Fruit fly (Drosophila melanogaster) whole organism, embryonic: ENCODE data around the gene Cdk1.

Source experiments
- Atf6 ChIP-seq: fragments of 200-800 bp; sonication (Bioruptor generic); IDR thresholded peaks from 2 replicates; pipeline ENCODE4 v1.3.6; 2022; ENCODE audit warnings: missing biosample characterization, missing genetic modification characterization
- BtbVII ChIP-seq: fragments of 200-800 bp; sonication (Bioruptor generic); optimal IDR thresholded peaks from 3 replicates; lab custom pipeline; 2017; ENCODE audit warnings: missing biosample characterization, mild to moderate bottlenecking, missing genetic modification characterization
- CG10267 ChIP-seq: fragments of 200-800 bp; sonication (Bioruptor generic); optimal IDR thresholded peaks from 2 replicates; lab custom pipeline; 2018; ENCODE audit warnings: missing biosample characterization, mild to moderate bottlenecking, missing genetic modification characterization, moderate library complexity
- CG11398 ChIP-seq: fragments of 200-800 bp; sonication (Bioruptor generic); optimal IDR thresholded peaks from 2 replicates; lab custom pipeline; 2016; ENCODE audit warnings: missing biosample characterization, missing genetic modification characterization
- CG13296 ChIP-seq: fragments of 200-800 bp; sonication (Bioruptor generic); optimal IDR thresholded peaks from 3 replicates; lab custom pipeline; 2018; ENCODE audit warnings: missing biosample characterization, mild to moderate bottlenecking, missing genetic modification characterization
- CG15479 ChIP-seq: fragments of 200-800 bp; sonication (Bioruptor generic); optimal IDR thresholded peaks from 3 replicates; lab custom pipeline; 2019; ENCODE audit warnings: missing biosample characterization, mild to moderate bottlenecking, missing genetic modification characterization, moderate library complexity
- CG16779 ChIP-seq: fragments of 200-800 bp; sonication (Bioruptor generic); IDR thresholded peaks from 2 replicates; pipeline ENCODE4 v1.3.6; 2022; ENCODE audit warnings: missing biosample characterization, missing genetic modification characterization
- CG17359 ChIP-seq: fragments of 200-800 bp; sonication (Bioruptor generic); optimal IDR thresholded peaks from 3 replicates; lab custom pipeline; 2018; ENCODE audit warnings: missing biosample characterization, mild to moderate bottlenecking, missing genetic modification characterization, moderate library complexity
- CG17361 ChIP-seq: fragments of 200-800 bp; sonication (Bioruptor generic); IDR thresholded peaks from 3 replicates; pipeline ENCODE4 v1.3.6; 2022; ENCODE audit warnings: missing biosample characterization, missing genetic modification characterization
- CG17802 ChIP-seq: fragments of 200-800 bp; sonication (Bioruptor generic); optimal IDR thresholded peaks from 2 replicates; lab custom pipeline; 2018; ENCODE audit warnings: missing biosample characterization, mild to moderate bottlenecking, missing genetic modification characterization, moderate library complexity
- CG17829 ChIP-seq: fragments of 200-800 bp; optimal IDR thresholded peaks from 2 replicates; lab custom pipeline; 2019; ENCODE audit warnings: missing biosample characterization, mild to moderate bottlenecking, missing genetic modification characterization, moderate library complexity
- CG1792 ChIP-seq: fragments of 200-800 bp; sonication (Bioruptor generic); optimal IDR thresholded peaks from 2 replicates; lab custom pipeline; 2016; ENCODE audit warnings: missing biosample characterization, missing genetic modification characterization
- CG2712 ChIP-seq: fragments of 200-800 bp; optimal IDR thresholded peaks from 3 replicates; lab custom pipeline; 2019; ENCODE audit warnings: missing biosample characterization, mild to moderate bottlenecking, missing genetic modification characterization, moderate library complexity
- CG4424 ChIP-seq: fragments of 200-800 bp; sonication (Bioruptor generic); optimal IDR thresholded peaks from 3 replicates; lab custom pipeline; 2016; ENCODE audit warnings: missing biosample characterization, missing genetic modification characterization
- CG5180 ChIP-seq: fragments of 200-800 bp; sonication (Bioruptor generic); optimal IDR thresholded peaks from 3 replicates; lab custom pipeline; 2017; ENCODE audit warnings: missing biosample characterization, missing genetic modification characterization, mild to moderate bottlenecking, moderate library complexity, missing genetic modification reagents
- CG6854 ChIP-seq: fragments of 200-800 bp; sonication (Bioruptor generic); optimal IDR thresholded peaks from 3 replicates; lab custom pipeline; 2017; ENCODE audit warnings: missing biosample characterization, mild to moderate bottlenecking, missing genetic modification characterization
- CG7357 ChIP-seq: fragments of 200-800 bp; sonication (Bioruptor generic); IDR thresholded peaks from 3 replicates; pipeline ENCODE4 v1.3.6; 2022; ENCODE audit warnings: missing biosample characterization, missing genetic modification characterization
- CG8359 ChIP-seq: fragments of 200-800 bp; sonication (Bioruptor generic); optimal IDR thresholded peaks from 2 replicates; lab custom pipeline; 2017; ENCODE audit warnings: missing biosample characterization, mild to moderate bottlenecking, missing genetic modification characterization, borderline replicate concordance
- CG8924 ChIP-seq: fragments of 200-800 bp; optimal IDR thresholded peaks from 3 replicates; lab custom pipeline; 2019; ENCODE audit warnings: missing biosample characterization, mild to moderate bottlenecking, missing genetic modification characterization, moderate library complexity
- CG9876 ChIP-seq: fragments of 200-800 bp; sonication (Bioruptor generic); optimal IDR thresholded peaks from 2 replicates; lab custom pipeline; 2016; ENCODE audit warnings: missing biosample characterization, missing genetic modification characterization
- CoRest ChIP-seq: fragments of 200-800 bp; sonication (Bioruptor generic); optimal IDR thresholded peaks from 3 replicates; lab custom pipeline; 2018; ENCODE audit warnings: missing biosample characterization, mild to moderate bottlenecking, missing genetic modification characterization, moderate library complexity
- E2f2 ChIP-seq: fragments of 200-800 bp; sonication (Bioruptor generic); IDR thresholded peaks from 2 replicates; pipeline ENCODE4 v1.3.6; 2022; ENCODE audit warnings: missing biosample characterization, missing genetic modification characterization
- GATAe ChIP-seq: fragments of 200-800 bp; sonication (Bioruptor generic); conservative IDR thresholded peaks from 2 replicates; pipeline ENCODE4 v1.3.6; 2022; ENCODE audit warnings: missing biosample characterization, missing genetic modification characterization
- NC2α ChIP-seq: fragments of 200-800 bp; sonication (Bioruptor generic); optimal IDR thresholded peaks from 2 replicates; lab custom pipeline; 2016; ENCODE audit warnings: missing biosample characterization, missing genetic modification characterization
- Rx ChIP-seq: fragments of 200-800 bp; sonication (Bioruptor generic); IDR thresholded peaks from 2 replicates; pipeline ENCODE4 v1.3.6; 2022; ENCODE audit warnings: missing biosample characterization, missing genetic modification characterization
- Scr ChIP-seq: fragments of 200-800 bp; sonication (Bioruptor generic); IDR thresholded peaks from 2 replicates; pipeline ENCODE4 v1.3.6; 2022; ENCODE audit warnings: missing biosample characterization, missing genetic modification characterization; ENCODE audit not compliant: partially characterized antibody
- Side ChIP-seq: fragments of 200-800 bp; sonication (Bioruptor generic); optimal IDR thresholded peaks from 2 replicates; lab custom pipeline; 2016; ENCODE audit warnings: missing biosample characterization, missing genetic modification characterization
- Sox102F ChIP-seq: fragments of 200-800 bp; sonication (Bioruptor generic); optimal IDR thresholded peaks from 2 replicates; lab custom pipeline; 2018; ENCODE audit warnings: missing biosample characterization, mild to moderate bottlenecking, missing genetic modification characterization, moderate library complexity
- Spps ChIP-seq: fragments of 200-800 bp; sonication (Bioruptor generic); optimal IDR thresholded peaks from 2 replicates; lab custom pipeline; 2018; ENCODE audit warnings: missing biosample characterization, mild to moderate bottlenecking, missing genetic modification characterization
- Sry-β ChIP-seq: fragments of 200-800 bp; sonication (Bioruptor generic); optimal IDR thresholded peaks from 2 replicates; lab custom pipeline; 2018; ENCODE audit warnings: missing biosample characterization, mild to moderate bottlenecking, missing genetic modification characterization, moderate library complexity
- Sry-δ ChIP-seq: fragments of 200-800 bp; sonication (Bioruptor generic); optimal IDR thresholded peaks from 2 replicates; lab custom pipeline; 2016; ENCODE audit warnings: missing biosample characterization, missing genetic modification characterization
- Ssrp ChIP-seq: fragments of 200-800 bp; sonication (Bioruptor generic); optimal IDR thresholded peaks from 2 replicates; lab custom pipeline; 2018; ENCODE audit warnings: missing biosample characterization, mild to moderate bottlenecking, missing genetic modification characterization, moderate library complexity
- ase ChIP-seq: fragments of 200-800 bp; sonication (Bioruptor generic); IDR thresholded peaks from 3 replicates; pipeline ENCODE4 v1.3.6; 2022; ENCODE audit warnings: missing biosample characterization, missing genetic modification characterization
- bsh ChIP-seq, 2 experiments: fragments of 200-800 bp; sonication (Bioruptor generic); optimal IDR thresholded peaks; 2 replicates each; lab custom pipeline; 2017 to 2018; ENCODE audit warnings: mild to moderate bottlenecking in 2 of 2, missing biosample characterization in 2 of 2, missing genetic modification characterization in 2 of 2, moderate library complexity in 1 of 2
- corto ChIP-seq: fragments of 200-800 bp; sonication (Bioruptor generic); optimal IDR thresholded peaks from 2 replicates; lab custom pipeline; 2016; ENCODE audit warnings: missing biosample characterization, mild to moderate bottlenecking, missing genetic modification characterization, moderate library complexity
- cwo ChIP-seq: fragments of 200-800 bp; sonication (Bioruptor generic); optimal IDR thresholded peaks from 3 replicates; lab custom pipeline; 2017; ENCODE audit warnings: missing biosample characterization, missing genetic modification characterization, mild to moderate bottlenecking, moderate library complexity, missing genetic modification reagents
- dmrt11E ChIP-seq: fragments of 200-800 bp; sonication (Bioruptor generic); optimal IDR thresholded peaks from 3 replicates; lab custom pipeline; 2018; ENCODE audit warnings: missing biosample characterization, mild to moderate bottlenecking, missing genetic modification characterization, moderate library complexity
- fd102C ChIP-seq: fragments of 200-800 bp; sonication (Bioruptor generic); optimal IDR thresholded peaks from 2 replicates; lab custom pipeline; 2018; ENCODE audit warnings: missing biosample characterization, mild to moderate bottlenecking, missing genetic modification characterization, moderate library complexity
- fd3F ChIP-seq: fragments of 200-800 bp; sonication (Bioruptor generic); optimal IDR thresholded peaks from 2 replicates; lab custom pipeline; 2018; ENCODE audit warnings: missing biosample characterization, mild to moderate bottlenecking, missing genetic modification characterization, moderate library complexity
- fd96Cb ChIP-seq: fragments of 200-800 bp; sonication (Bioruptor generic); optimal IDR thresholded peaks from 2 replicates; lab custom pipeline; 2018; ENCODE audit warnings: missing biosample characterization, mild to moderate bottlenecking, missing genetic modification characterization, moderate library complexity
- grau ChIP-seq: fragments of 200-800 bp; optimal IDR thresholded peaks from 3 replicates; lab custom pipeline; 2019; ENCODE audit warnings: missing biosample characterization, mild to moderate bottlenecking, missing genetic modification characterization, moderate library complexity
- insv ChIP-seq, 2 experiments: fragments of 200-800 bp; sonication (Bioruptor generic); optimal IDR thresholded peaks; 3 replicates each; lab custom pipeline; 2016 to 2018; ENCODE audit warnings: missing biosample characterization in 2 of 2, missing genetic modification characterization in 2 of 2
- inv ChIP-seq: fragments of 200-800 bp; sonication (Bioruptor generic); IDR thresholded peaks from 2 replicates; pipeline ENCODE4 v1.3.6; 2022; ENCODE audit warnings: missing biosample characterization, missing genetic modification characterization; ENCODE audit not compliant: partially characterized antibody
- jumu ChIP-seq: fragments of 200-800 bp; sonication (Bioruptor generic); optimal IDR thresholded peaks from 3 replicates; lab custom pipeline; 2016; ENCODE audit warnings: missing biosample characterization, missing genetic modification characterization
- kay ChIP-seq: fragments of 200-800 bp; sonication (Bioruptor generic); optimal IDR thresholded peaks from 2 replicates; lab custom pipeline; 2016; ENCODE audit warnings: missing biosample characterization, missing genetic modification characterization
- mld ChIP-seq: fragments of 200-800 bp; sonication (Bioruptor generic); IDR thresholded peaks from 3 replicates; pipeline ENCODE4 v1.3.6; 2022; ENCODE audit warnings: missing biosample characterization, missing genetic modification characterization; ENCODE audit not compliant: partially characterized antibody
- prd ChIP-seq, 3 experiments: fragments of >200 bp in 2 of 3; fragments of 200-800 bp in 1 of 3; sonication (Bioruptor generic) in 1 of 3; optimal IDR thresholded peaks in 2 of 3; IDR thresholded peaks in 1 of 3; 2 replicates in 2 of 3; 3 replicates in 1 of 3; pipeline versions ENCODE4 v1.3.6 to Lab custom; 2017 to 2022; ENCODE audit warnings: missing biosample characterization in 1 of 3, missing genetic modification characterization in 1 of 3
- row ChIP-seq: fragments of 200-800 bp; sonication (Bioruptor generic); IDR thresholded peaks from 3 replicates; pipeline ENCODE4 v1.3.6; 2022; ENCODE audit warnings: missing biosample characterization, missing genetic modification characterization
- zen ChIP-seq: fragments of 200-800 bp; sonication (Bioruptor generic); optimal IDR thresholded peaks from 3 replicates; lab custom pipeline; 2018; ENCODE audit warnings: missing biosample characterization, mild to moderate bottlenecking, missing genetic modification characterization, moderate library complexity

Gene Cdk1

dm6 chr2L:10356508-10356907 is 29.6 kb downstream of the Cdk1 start, which contains the start of the genes CtsL4 and ClpP (continued):
- TF ChIP-seq CG9876 (GFP tag; lab: Kevin White, UChicago) (no peak), Scr (GFP tag; lab: Robert Waterston, UW) (0 out of 2 replicates have a peak, but pooled peaks have one; percentile 23), row (GFP tag; lab: Robert Waterston, UW) (peak; percentile 86), CG1792 (GFP tag; lab: Kevin White, UChicago) (no peak), mld (GFP tag; lab: Robert Waterston, UW) (no peak), CG5180 (GFP tag; lab: Kevin White, UChicago) (no peak), inv (GFP tag; lab: Robert Waterston, UW) (no peak), CG15479 (GFP tag; lab: Kevin White, UChicago) (peak; percentile 76), GATAe (GFP tag; lab: Robert Waterston, UW) (no peak), CG8359 (GFP tag; lab: Kevin White, UChicago) (no peak), E2f2 (no peak), Atf6 (GFP tag; lab: Robert Waterston, UW) (0 out of 2 replicates have a peak, but pooled peaks have one; percentile 35), fd3F (GFP tag; lab: Kevin White, UChicago) (peak; percentile 42), Spps (no peak), CG17802 (tag; lab: Kevin White, UChicago) (peak; percentile 94), jumu (GFP tag; lab: Kevin White, UChicago) (no peak), insv (GFP tag; optimal IDR thresholded peaks at IDR 0.05; lab: Kevin White, UChicago) (peak in 1 of 2 experiments; percentile 9), CG8924 (tag; lab: Kevin White, UChicago) (peak; percentile 59), Sox102F (no peak), bsh (GFP tag; optimal IDR thresholded peaks at IDR 0.05; lab: Kevin White, UChicago) (peak in 1 of 2 experiments; percentile 33), CoRest (peak; percentile 75), CG2712 (tag; lab: Kevin White, UChicago) (peak; percentile 55), cwo (GFP tag; lab: Kevin White, UChicago) (no peak), corto (GFP tag; lab: Kevin White, UChicago) (no peak), Sry-δ (GFP tag; lab: Kevin White, UChicago) (peak; percentile 43), ase (GFP tag; lab: Robert Waterston, UW) (peak; percentile 26; the same call in 1 of the 3 replicates), dmrt11E (tag; lab: Kevin White, UChicago) (peak; percentile 48), prd (optimal IDR thresholded peaks at IDR 0.05; lab: Kevin White, UChicago) (no peak), prd (GFP tag; IDR thresholded peaks at IDR 0.05; lab: Robert Waterston, UW) (peak; percentile 67; the same call in 2 of the 3 replicates), CG7357 (GFP tag; lab: Robert Waterston, UW) (peak; percentile 39; the same call in 2 of the 3 replicates), CG17359 (tag; lab: Kevin White, UChicago) (peak; percentile 18), NC2α (GFP tag; lab: Kevin White, UChicago) (no peak), Side (GFP tag; lab: Kevin White, UChicago) (no peak), CG11398 (GFP tag; lab: Kevin White, UChicago) (no peak), fd102C (no peak), kay (GFP tag; lab: Kevin White, UChicago) (peak; percentile 13), zen (peak; percentile 46), CG17361 (peak; percentile 76; the same call in 2 of the 3 replicates), CG6854 (GFP tag; lab: Kevin White, UChicago) (no peak), CG17829 (tag; lab: Kevin White, UChicago) (peak; percentile 66), CG13296 (GFP tag; lab: Kevin White, UChicago) (peak; percentile 40), BtbVII (GFP tag; lab: Kevin White, UChicago) (no peak), fd96Cb (tag; lab: Kevin White, UChicago) (peak; percentile 37), Sry-β (GFP tag; lab: Kevin White, UChicago) (peak; percentile 21), CG10267 (tag; lab: Kevin White, UChicago) (peak; percentile 32), grau (tag; lab: Kevin White, UChicago) (peak; percentile 60), Ssrp (tag; lab: Kevin White, UChicago) (peak; percentile 8), CG4424 (peak; percentile 35), CG16779 (GFP tag; lab: Robert Waterston, UW) (no peak), Rx (no peak)
